Fruit fly (Drosophila melanogaster) whole organism: ENCODE data around the gene LSm-4.

Experiments used
- CG8478 ChIP-seq: fragments of >200 bp; optimal IDR thresholded peaks from 2 replicates; lab custom pipeline; 2018; ENCODE audit warnings: inconsistent platforms
- Dll ChIP-seq: fragments of >200 bp; optimal IDR thresholded peaks from 2 replicates; lab custom pipeline; 2017
- EcR ChIP-seq, 2 experiments: fragments of >200 bp; optimal IDR thresholded peaks; 2 replicates each; lab custom pipeline; 2017; ENCODE audit warnings: missing biosample characterization in 2 of 2, missing genetic modification characterization in 2 of 2, missing genetic modification reagents in 2 of 2
- pan ChIP-seq: fragments of >200 bp; optimal IDR thresholded peaks from 2 replicates; lab custom pipeline; 2017
- psq ChIP-seq: fragments of >200 bp; optimal IDR thresholded peaks from 2 replicates; lab custom pipeline; 2017
- usp ChIP-seq: fragments of >200 bp; optimal IDR thresholded peaks from 2 replicates; lab custom pipeline; 2017; ENCODE audit warnings: missing biosample characterization, missing genetic modification characterization, mixed read lengths

- TF ChIP-seq CG8478 (lab: Kevin White, UChicago) (no peak), usp (no peak), EcR (GFP tag; optimal IDR thresholded peaks at IDR 0.05; lab: Kevin White, UChicago) (no peak), pan (lab: Kevin White, UChicago) (no peak), psq (lab: Kevin White, UChicago) (no peak), Dll (no peak)
Measured at dm6 chr2L:10353871-10354270, 51.1 kb downstream of the LSm-4 start, which contains the start of gene CG34367.
